Worm (Caenorhabditis elegans) whole organism, late embryonic: Measurements from ENCODE around the gene mdt-17.

Experiments
- ama-1 ChIP-seq: fragments of 150-350 bp; optimal IDR thresholded peaks from 2 replicates; lab custom pipeline; 2014
- ceh-19 ChIP-seq: fragments of 200-800 bp; sonication (Bioruptor generic); optimal IDR thresholded peaks from 2 replicates; lab custom pipeline; 2018; ENCODE audit warnings: mild to moderate bottlenecking, missing genetic modification characterization, missing compliant biosample characterization
- elt-2 ChIP-seq: sonication (generic microtip); optimal IDR thresholded peaks from 2 replicates; lab custom pipeline; 2016; ENCODE audit warnings: missing genetic modification reagents, missing genetic modification characterization, missing compliant biosample characterization
- hlh-30 ChIP-seq: sonication (generic microtip); optimal IDR thresholded peaks from 2 replicates; lab custom pipeline; 2017; ENCODE audit warnings: antibody characterized with exemption, missing genetic modification characterization, missing compliant biosample characterization; ENCODE audit not compliant: insufficient read depth
- nhr-11 ChIP-seq: fragments of 150-350 bp; optimal IDR thresholded peaks from 2 replicates; lab custom pipeline; 2014; ENCODE audit warnings: missing biosample characterization, missing genetic modification characterization
- pag-3 ChIP-seq: sonication (generic microtip); optimal IDR thresholded peaks from 2 replicates; lab custom pipeline; 2016; ENCODE audit warnings: missing compliant biosample characterization, missing genetic modification characterization, borderline replicate concordance
- pha-4 ChIP-seq: fragments of 150-350 bp; optimal IDR thresholded peaks from 2 replicates; lab custom pipeline; 2018; ENCODE audit warnings: missing biosample characterization, missing genetic modification reagents, missing genetic modification characterization
- unc-3 ChIP-seq, 2 experiments: fragments of 200-800 bp in 1 of 2; sonication (Bioruptor generic) in 1 of 2; sonication (generic microtip) in 1 of 2; conservative IDR thresholded peaks in 1 of 2; optimal IDR thresholded peaks in 1 of 2; 2 replicates each; pipeline versions ENCODE4 v1.3.6 to Lab custom; 2016 to 2022; ENCODE audit warnings: missing compliant biosample characterization in 2 of 2, missing genetic modification characterization in 2 of 2, missing genetic modification reagents in 1 of 2

DNA sequence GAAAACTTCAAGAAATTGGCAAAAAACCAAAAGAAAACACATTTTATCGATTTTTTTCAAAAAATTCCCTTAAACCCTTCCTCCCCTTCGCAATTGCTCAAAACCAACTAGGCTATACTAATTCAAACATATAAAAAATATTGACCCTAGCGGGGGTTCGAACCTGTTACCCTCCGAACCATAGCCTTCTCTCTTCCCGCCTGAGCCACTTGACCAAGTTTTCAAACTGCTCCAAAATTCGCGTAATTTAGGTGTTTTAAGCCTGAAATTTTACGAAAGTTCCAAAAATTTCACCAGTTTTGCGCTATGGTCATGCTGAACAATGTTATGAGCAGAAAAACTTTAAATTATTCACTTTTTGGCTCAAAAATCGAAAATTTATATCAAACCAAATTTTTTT, 32.6 kb downstream of the mdt-17 start:
- no peak for TF ChIP-seq ama-1 (lab: Kevin White, UChicago)
- no peak for TF ChIP-seq pha-4 (tag; lab: Kevin White, UChicago)
- TF ChIP-seq nhr-11 (tag; lab: Kevin White, UChicago) = no peak
- TF ChIP-seq pag-3 (tag; lab: Kevin White, UChicago) = no peak
- TF ChIP-seq elt-2 (tag; lab: Kevin White, UChicago) = no peak
- no peak for TF ChIP-seq hlh-30
- TF ChIP-seq ceh-19 = no peak
- no peak for TF ChIP-seq unc-3 (GFP tag; conservative IDR thresholded peaks at IDR 0.05; lab: Robert Waterston, UW)
- no peak for TF ChIP-seq unc-3 (tag; optimal IDR thresholded peaks at IDR 0.05; lab: Kevin White, UChicago)
